Worm (Caenorhabditis elegans): ENCODE results near the gene mrps-26.

DNA sequence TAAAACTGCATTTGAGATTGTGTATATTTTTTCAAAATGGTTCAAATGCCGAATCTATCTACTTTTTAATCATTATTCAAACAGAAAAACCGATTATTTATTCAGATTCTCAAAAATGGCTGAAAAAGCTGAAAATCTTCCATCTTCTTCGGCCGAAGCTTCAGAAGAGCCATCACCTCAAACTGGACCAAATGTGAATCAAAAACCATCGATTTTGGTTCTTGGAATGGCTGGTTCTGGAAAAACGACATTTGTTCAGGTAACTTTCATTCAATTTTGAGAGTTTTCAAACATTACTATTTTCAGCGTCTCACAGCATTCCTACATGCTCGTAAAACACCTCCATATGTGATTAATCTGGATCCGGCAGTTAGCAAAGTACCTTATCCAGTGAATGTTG lies 24.5 kb downstream of the mrps-26 start, which contains the start of gene gop-2:
- no peak for TF ChIP-seq dao-5 (tag; optimal IDR thresholded peaks at IDR 0.05)
- TF ChIP-seq him-1 (tag; optimal IDR thresholded peaks at IDR 0.05): no peak

All from whole organism, L4/young adult.